Fruit fly (Drosophila melanogaster): ENCODE measurements around the gene CG6834.

CG6834 gene

DNA sequence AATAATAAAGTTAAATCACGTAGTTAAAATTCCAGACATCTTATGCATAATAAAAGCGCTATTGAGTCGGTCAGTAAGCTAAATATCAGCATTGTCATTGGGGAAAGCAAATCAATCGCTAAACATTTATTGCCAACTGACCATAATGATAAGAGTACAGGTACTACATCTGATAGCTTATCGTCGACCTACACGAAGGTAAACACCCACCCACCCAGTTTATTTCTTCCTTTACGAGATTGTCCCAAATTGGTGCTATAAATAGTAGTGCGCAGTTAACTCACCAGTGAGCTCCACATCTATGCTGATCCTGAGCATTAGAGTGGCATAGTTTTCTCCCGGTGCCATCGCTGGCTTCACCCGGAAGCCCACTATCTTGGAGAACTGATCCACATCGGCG lies 4.3 kb downstream of the CG6834 start:
- TF ChIP-seq abd-A (tag; optimal IDR thresholded peaks at IDR 0.05) (no peak), CG34376 (GFP tag; optimal IDR thresholded peaks at IDR 0.05) (peak; percentile 37), Mes4 (GFP tag; optimal IDR thresholded peaks at IDR 0.05) (no peak), phol (tag; optimal IDR thresholded peaks at IDR 0.05) (no peak), GATAe (GFP tag; conservative IDR thresholded peaks at IDR 0.05) (peak; percentile 51), gro (GFP tag; optimal IDR thresholded peaks at IDR 0.05) (no peak), Med (GFP tag) (peak; percentile 2), CG12071 (GFP tag; optimal IDR thresholded peaks at IDR 0.05) (peak; percentile 10), CG16779 (GFP tag; IDR thresholded peaks at IDR 0.05) (no peak), exex (tag; optimal IDR thresholded peaks at IDR 0.05) (peak; percentile 76), grn (GFP tag; optimal IDR thresholded peaks at IDR 0.05) (peak; percentile 42), CG8089 (GFP tag; optimal IDR thresholded peaks at IDR 0.05) (no peak), mirr (GFP tag; optimal IDR thresholded peaks at IDR 0.05) (peak; percentile 48), CG3281 (GFP tag; optimal IDR thresholded peaks at IDR 0.05) (peak; percentile 8), sd (tag; optimal IDR thresholded peaks at IDR 0.05) (peak; percentile 37), Neu2 (GFP tag; optimal IDR thresholded peaks at IDR 0.05; ENCODE audit: borderline replicate concordance) (no peak), sug (tag; optimal IDR thresholded peaks at IDR 0.05) (peak; percentile 97)

DNA sequence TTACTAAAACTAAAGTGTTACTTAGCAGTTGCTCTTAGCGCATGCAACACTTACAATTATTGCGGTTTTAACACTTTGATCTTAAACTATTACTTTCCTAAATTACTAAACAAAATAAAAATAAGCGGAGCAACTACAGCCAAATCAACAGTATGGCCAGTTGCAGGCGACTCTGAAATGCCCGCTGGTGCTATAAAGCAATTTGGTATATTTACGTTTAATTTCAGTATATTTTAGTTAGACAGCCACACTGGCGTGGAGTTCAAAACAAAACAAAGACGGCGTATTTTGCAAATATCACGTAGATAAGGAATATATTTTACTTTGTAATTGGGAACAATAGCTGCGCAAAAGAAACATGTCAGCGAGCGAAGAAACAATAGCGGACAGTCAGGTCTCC lies 8.4 kb downstream of the CG6834 start, which contains the start of the genes Taf12 and Ho:
Gene Taf12 (minus strand): TSS at position 178 of the 400 bp plus-strand sequence.
Gene Ho (plus strand): TSS at position 231 of the 400 bp plus-strand sequence.
- TF ChIP-seq CG6689 (GFP tag; IDR thresholded peaks at IDR 0.05), result no peak
- no peak for TF ChIP-seq Dek (tag; optimal IDR thresholded peaks at IDR 0.05)
- no peak for TF ChIP-seq MTF-1 (GFP tag; optimal IDR thresholded peaks at IDR 0.05; ENCODE audit: borderline replicate concordance)
- TF ChIP-seq CG12219 (GFP tag; optimal IDR thresholded peaks at IDR 0.05), result no peak
- no peak for TF ChIP-seq CG10959 (GFP tag; IDR thresholded peaks at IDR 0.05)
- TF ChIP-seq Sox100B (GFP tag; optimal IDR thresholded peaks at IDR 0.05), result no peak
- TF ChIP-seq sug (tag; optimal IDR thresholded peaks at IDR 0.05), result no peak
- peak; percentile 37 for TF ChIP-seq CG14710 (tag; optimal IDR thresholded peaks at IDR 0.05)
- peak; percentile 23 for TF ChIP-seq gro (GFP tag; optimal IDR thresholded peaks at IDR 0.05)
- TF ChIP-seq lbe (GFP tag; optimal IDR thresholded peaks at IDR 0.05), result peak; percentile 6
- peak; percentile 21 for TF ChIP-seq sens (GFP tag)
- TF ChIP-seq CHES-1-like (GFP tag; optimal IDR thresholded peaks at IDR 0.05), result peak; percentile 36
- TF ChIP-seq CG31365 (tag; optimal IDR thresholded peaks at IDR 0.05), result no peak
- peak; percentile 92 for TF ChIP-seq CG31441 (GFP tag; IDR thresholded peaks at IDR 0.05)
- peak; percentile 93 for TF ChIP-seq CG9797 (GFP tag; optimal IDR thresholded peaks at IDR 0.05)
- TF ChIP-seq CG12236 (GFP tag; optimal IDR thresholded peaks at IDR 0.05), result no peak
- peak; percentile 42 for TF ChIP-seq HmgZ (tag; optimal IDR thresholded peaks at IDR 0.05)
- peak; percentile 86 for TF ChIP-seq Med (GFP tag)
- TF ChIP-seq Myb (GFP tag; optimal IDR thresholded peaks at IDR 0.05), result peak; percentile 55
- TF ChIP-seq slp2 (GFP tag; optimal IDR thresholded peaks at IDR 0.05), result no peak
- no peak for TF ChIP-seq corto (GFP tag; optimal IDR thresholded peaks at IDR 0.05)
- peak; percentile 63 for TF ChIP-seq zen (tag; optimal IDR thresholded peaks at IDR 0.05)
- no peak for TF ChIP-seq pb (GFP tag; optimal IDR thresholded peaks at IDR 0.05)
- TF ChIP-seq CG15601 (tag; optimal IDR thresholded peaks at IDR 0.05), result peak; percentile 9
- peak; percentile 59 for TF ChIP-seq CG1603 (tag; optimal IDR thresholded peaks at IDR 0.05)
- no peak for TF ChIP-seq bowl (GFP tag; IDR thresholded peaks at IDR 0.05)
- TF ChIP-seq HLH4C (GFP tag; IDR thresholded peaks at IDR 0.05; ENCODE audit: partially characterized antibody), result 0 out of 3 replicates have a peak, but pooled peaks have one; percentile 10
- TF ChIP-seq Lpt (GFP tag; optimal IDR thresholded peaks at IDR 0.05), result no peak
- TF ChIP-seq pzg (GFP tag; optimal IDR thresholded peaks at IDR 0.05), result peak; percentile 88
- TF ChIP-seq bab2 (GFP tag; optimal IDR thresholded peaks at IDR 0.05), result no peak
- TF ChIP-seq CG3995 (GFP tag; optimal IDR thresholded peaks at IDR 0.05), result peak; percentile 89
- 0 out of 2 replicates have a peak, but pooled peaks have one; percentile 40 for TF ChIP-seq bbx (GFP tag; IDR thresholded peaks at IDR 0.05; ENCODE audit: partially characterized antibody)
- peak; percentile 1 for TF ChIP-seq CG17186 (GFP tag; optimal IDR thresholded peaks at IDR 0.05)
- TF ChIP-seq Jarid2 (GFP tag; optimal IDR thresholded peaks at IDR 0.05), result peak; percentile 7
- TF ChIP-seq nau (GFP tag; optimal IDR thresholded peaks at IDR 0.05), result no peak
- peak; percentile 93 for TF ChIP-seq gfzf (GFP tag; optimal IDR thresholded peaks at IDR 0.05)
